Worm (Caenorhabditis elegans) whole organism, late embryonic: ENCODE measurements around the gene ttr-28.
A peak's percentile ranks its signal among the peaks of the same experiment; 100 is the strongest.

Experiments
- ceh-18 ChIP-seq: sonication (generic microtip); optimal IDR thresholded peaks from 2 replicates; lab custom pipeline; 2016; ENCODE audit warnings: missing genetic modification characterization, missing compliant biosample characterization
- ceh-45 ChIP-seq: fragments of 200-800 bp; sonication (Bioruptor generic); IDR thresholded peaks from 2 replicates; pipeline ENCODE4 v1.3.6; 2022; ENCODE audit warnings: missing genetic modification reagents, missing genetic modification characterization, missing compliant biosample characterization
- elt-2 ChIP-seq: sonication (generic microtip); optimal IDR thresholded peaks from 2 replicates; lab custom pipeline; 2016; ENCODE audit warnings: missing genetic modification reagents, missing genetic modification characterization, missing compliant biosample characterization
- hlh-6 ChIP-seq: sonication (generic microtip); optimal IDR thresholded peaks from 2 replicates; lab custom pipeline; 2016; ENCODE audit warnings: missing genotype, missing genetic modification characterization, missing compliant biosample characterization
- pat-9 ChIP-seq: fragments of 200-800 bp; sonication (Bioruptor generic); optimal IDR thresholded peaks from 2 replicates; lab custom pipeline; 2018; ENCODE audit warnings: mild to moderate bottlenecking, missing genetic modification characterization, moderate library complexity, missing compliant biosample characterization

ttr-28 gene

DNA sequence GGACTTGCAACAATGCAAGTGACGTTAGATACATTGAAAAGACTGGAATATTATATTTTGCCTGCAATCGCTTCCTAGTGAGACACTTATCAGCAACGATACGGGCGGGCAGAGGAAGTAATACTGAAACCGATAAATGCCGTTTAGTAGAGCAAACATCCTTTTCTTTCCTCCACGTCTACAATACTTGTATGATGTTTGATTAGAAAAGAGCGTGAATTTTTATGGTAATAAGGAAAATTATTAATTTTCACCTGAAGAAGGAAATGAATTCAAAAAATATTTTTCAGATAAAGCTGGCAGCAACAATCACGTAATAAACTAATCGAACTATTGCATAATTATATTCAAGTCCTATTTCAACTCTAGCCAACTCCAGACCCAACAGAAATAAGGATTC, 50.2 kb downstream of the ttr-28 start, which contains the start of gene C44H9.7:
C44H9.7 (minus strand) TSS at position 101 of the 400 bp plus-strand sequence.
- TF ChIP-seq ceh-45 (no peak), hlh-6 (tag; lab: Kevin White, UChicago) (no peak), ceh-18 (tag; lab: Kevin White, UChicago) (no peak), pat-9 (tag; lab: Kevin White, UChicago) (no peak), elt-2 (tag; lab: Kevin White, UChicago) (peak; percentile 53)
